Worm (Caenorhabditis elegans): ENCODE data around the gene F26F2.1.
"Not testable (repeated sequence)": the region's sequence is repeated elsewhere in the genome, so short reads cannot be mapped to it uniquely, and the experiment has no call there.

The F26F2.1 gene

DNA sequence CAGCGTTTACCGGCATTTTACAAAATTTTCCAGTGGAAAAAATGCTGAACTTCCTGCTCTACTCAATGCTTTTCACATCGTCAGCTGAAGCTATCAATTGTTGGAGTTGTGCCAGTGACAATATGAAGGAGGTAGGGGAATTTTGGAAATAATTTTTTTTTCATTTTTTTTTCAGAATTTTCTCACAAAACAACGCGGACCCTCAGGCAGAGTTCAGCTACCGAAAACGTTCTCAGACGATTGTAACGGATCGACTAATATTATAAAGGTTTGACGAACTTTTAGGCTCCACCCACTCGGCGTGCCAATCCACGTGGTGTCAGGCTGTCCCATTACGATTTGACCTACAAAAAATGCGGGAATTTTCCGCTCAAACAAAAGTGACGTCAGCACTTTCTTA, 17.8 kb upstream of the F26F2.1 start, which contains the start of gene F26F2.8:
TSS of gene F26F2.8 (plus strand) at position 13 of the 400 bp plus-strand sequence.
- TF ChIP-seq ceh-82 (tag; optimal IDR thresholded peaks at IDR 0.05): no peak
- no peak for TF ChIP-seq elt-3 (tag; optimal IDR thresholded peaks at IDR 0.05)
- TF ChIP-seq R02D3.7 (tag; optimal IDR thresholded peaks at IDR 0.05): no peak
- no peak for TF ChIP-seq fos-1 (tag; optimal IDR thresholded peaks at IDR 0.05)
- no peak for TF ChIP-seq zag-1 (tag; optimal IDR thresholded peaks at IDR 0.05)
- no peak for TF ChIP-seq mbf-1 (tag; optimal IDR thresholded peaks at IDR 0.05)
- no peak for TF ChIP-seq dmd-4 (tag; optimal IDR thresholded peaks at IDR 0.05)
- no peak for TF ChIP-seq Y55F3AM.14 (GFP tag; optimal IDR thresholded peaks at IDR 0.05)
- no peak for TF ChIP-seq lin-11 (tag; optimal IDR thresholded peaks at IDR 0.05)
- TF ChIP-seq aly-2 (tag; optimal IDR thresholded peaks at IDR 0.05): no peak
- no peak for TF ChIP-seq sem-4 (tag; optimal IDR thresholded peaks at IDR 0.05)
- no peak for TF ChIP-seq ztf-4 (tag; optimal IDR thresholded peaks at IDR 0.05)
- TF ChIP-seq nhr-25 (tag; optimal IDR thresholded peaks at IDR 0.05): no peak
- no peak for TF ChIP-seq nhr-237 (tag; optimal IDR thresholded peaks at IDR 0.05)
- no peak for TF ChIP-seq sma-9 (GFP tag; optimal IDR thresholded peaks at IDR 0.05)
- TF ChIP-seq sma-9 (tag; optimal IDR thresholded peaks at IDR 0.05): no peak

DNA sequence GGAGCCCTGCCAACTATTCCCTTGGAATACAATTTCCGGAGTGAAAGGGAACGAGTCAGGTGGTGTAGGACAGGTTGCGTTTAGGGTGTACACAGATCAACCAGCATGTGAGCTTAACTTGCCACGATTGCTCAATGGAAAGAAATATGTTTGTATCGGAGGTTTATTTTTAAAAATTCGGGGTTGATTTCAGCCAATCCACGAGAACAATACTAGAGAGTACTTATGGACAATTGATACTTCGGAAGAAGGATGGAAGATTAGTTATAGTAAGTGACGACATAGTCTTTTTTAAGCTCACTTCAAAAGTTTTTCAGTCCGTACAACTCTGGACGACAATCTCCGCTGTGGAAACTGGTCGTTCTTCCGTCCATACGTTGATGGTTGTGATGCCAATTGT, 13.2 kb upstream of the F26F2.1 start:
- TF ChIP-seq unc-62 (GFP tag; optimal IDR thresholded peaks at IDR 0.05) (no peak), ZK546.5 (tag; optimal IDR thresholded peaks at IDR 0.05) (no peak)

DNA sequence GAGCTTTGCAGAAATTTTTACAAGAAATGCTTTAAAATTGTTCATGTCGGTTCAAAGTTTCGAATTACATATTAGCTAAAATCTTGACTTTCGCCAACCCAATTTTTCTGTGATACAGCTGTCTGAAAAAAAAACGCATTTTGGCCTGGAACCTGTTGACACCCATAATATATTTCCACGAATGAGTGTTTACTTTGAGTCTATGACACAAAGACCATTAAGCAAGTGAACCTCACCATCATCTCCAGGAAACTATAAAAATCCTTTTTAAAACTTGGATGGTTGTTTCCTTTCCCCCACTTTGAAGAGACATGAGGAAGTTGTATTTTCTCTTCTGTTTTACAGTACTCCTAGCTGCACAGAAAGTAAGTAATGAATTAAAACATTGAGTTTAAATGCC, 12.6 kb upstream of the F26F2.1 start, which contains the start of gene clec-263:
TSS of gene clec-263 (plus strand) at position 301 of the 400 bp plus-strand sequence.
- TF ChIP-seq sma-3 (GFP tag; optimal IDR thresholded peaks at IDR 0.05) (no peak), lin-13 (GFP tag; optimal IDR thresholded peaks at IDR 0.05) (no peak), Y55F3AM.14 (GFP tag; optimal IDR thresholded peaks at IDR 0.05) (no peak), nhr-77 (tag; optimal IDR thresholded peaks at IDR 0.05) (no peak)

DNA sequence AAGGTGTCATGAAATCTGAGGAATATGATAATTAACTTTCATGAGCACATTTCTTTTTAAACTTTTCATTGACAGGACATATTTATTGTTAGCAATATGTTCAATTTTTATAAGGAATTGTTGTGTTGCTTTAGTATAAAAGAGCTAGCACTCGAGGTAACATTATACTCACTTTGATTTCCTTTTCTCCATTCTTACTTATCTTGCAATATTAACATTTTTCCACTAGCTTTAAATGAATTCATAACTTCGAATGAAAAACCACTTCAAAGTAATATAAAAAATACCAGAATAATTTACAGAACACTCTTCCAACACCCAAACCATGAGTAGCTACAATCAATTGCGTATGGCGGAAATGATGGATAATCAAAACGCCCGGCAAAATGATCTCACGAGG, 11.7 kb upstream of the F26F2.1 start, which contains the start of gene F26F2.5:
TSS of gene F26F2.5 (plus strand) at position 301 of the 400 bp plus-strand sequence.
- no peak for TF ChIP-seq lin-11 (tag; optimal IDR thresholded peaks at IDR 0.05)
- no peak for TF ChIP-seq snpc-4 (tag; optimal IDR thresholded peaks at IDR 0.05)
- no peak for TF ChIP-seq dmd-4 (tag; optimal IDR thresholded peaks at IDR 0.05)
- TF ChIP-seq ceh-16 (tag; optimal IDR thresholded peaks at IDR 0.05): no peak
- TF ChIP-seq gmeb-1 (tag; optimal IDR thresholded peaks at IDR 0.05): no peak
- TF ChIP-seq F13H6.1 (tag; optimal IDR thresholded peaks at IDR 0.05): no peak
- no peak for TF ChIP-seq nhr-10 (tag; optimal IDR thresholded peaks at IDR 0.05)

DNA sequence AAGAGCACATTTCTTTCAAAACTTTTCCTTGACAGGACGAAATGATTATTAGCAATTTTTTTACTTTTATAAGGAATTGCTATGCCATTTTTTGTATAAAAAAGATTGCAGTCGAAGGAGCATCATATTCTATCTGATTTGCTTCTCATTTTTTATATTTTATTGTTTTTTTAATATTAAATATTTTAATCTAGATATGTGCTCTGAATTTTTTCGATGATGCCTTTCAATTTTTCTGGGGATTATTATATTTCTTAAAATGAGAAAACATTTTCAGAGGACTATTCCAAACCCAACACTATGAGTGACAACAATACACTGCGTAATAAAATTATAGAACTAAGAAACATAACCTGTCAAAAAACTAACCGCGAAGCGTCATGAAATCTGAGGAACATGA, 7.3 kb upstream of the F26F2.1 start, which contains the start of gene F26F2.4:
TSS of gene F26F2.4 (plus strand) at position 301 of the 400 bp plus-strand sequence.
- TF ChIP-seq sem-4, ceh-82, nhr-77 (tag; optimal IDR thresholded peaks at IDR 0.05): not testable (repeated sequence)

DNA sequence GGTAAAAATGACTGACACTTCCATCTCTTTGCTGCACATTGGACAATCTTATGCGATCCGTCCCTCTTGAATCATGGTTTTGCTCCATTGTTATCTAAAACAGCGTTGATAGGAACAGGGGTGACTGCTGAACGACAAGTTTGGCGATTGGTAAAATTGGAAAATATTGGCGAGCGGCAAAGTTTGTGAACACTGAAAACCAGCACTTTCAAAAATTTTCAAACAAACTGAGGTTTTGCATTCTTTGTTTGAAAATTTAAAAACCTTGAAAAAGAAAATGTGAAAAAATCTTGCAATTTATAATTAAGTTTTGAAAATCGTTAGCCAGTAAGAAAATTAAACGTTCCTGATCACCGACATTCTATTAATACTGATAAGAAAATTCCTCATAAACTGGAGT, 4.8 kb upstream of the F26F2.1 start, which contains the start of gene F26F2.3:
TSS of gene F26F2.3 (minus strand) at position 101 of the 400 bp plus-strand sequence.
- TF ChIP-seq snpc-4 (tag; optimal IDR thresholded peaks at IDR 0.05) (no peak), nhr-77 (tag; optimal IDR thresholded peaks at IDR 0.05) (no peak), unc-55 (GFP tag; optimal IDR thresholded peaks at IDR 0.05) (no peak), lin-13 (GFP tag; optimal IDR thresholded peaks at IDR 0.05) (no peak), lin-39 (tag; optimal IDR thresholded peaks at IDR 0.05) (no peak), egl-27 (tag; optimal IDR thresholded peaks at IDR 0.05) (no peak), F13H6.1 (tag; optimal IDR thresholded peaks at IDR 0.05) (no peak), ama-1 (optimal IDR thresholded peaks at IDR 0.05) (no peak), nhr-21 (tag; optimal IDR thresholded peaks at IDR 0.05) (no peak), nhr-129 (tag; optimal IDR thresholded peaks at IDR 0.05) (no peak), C34F6.9 (tag; optimal IDR thresholded peaks at IDR 0.05) (no peak), unc-39 (tag; optimal IDR thresholded peaks at IDR 0.05) (no peak), nhr-12 (tag; optimal IDR thresholded peaks at IDR 0.05) (no peak), crh-2 (tag; optimal IDR thresholded peaks at IDR 0.05) (no peak), mdl-1 (tag; optimal IDR thresholded peaks at IDR 0.05) (no peak), sem-4 (tag; optimal IDR thresholded peaks at IDR 0.05) (no peak), nhr-237 (tag; optimal IDR thresholded peaks at IDR 0.05) (no peak), Y55F3AM.14 (GFP tag; optimal IDR thresholded peaks at IDR 0.05) (no peak), skn-1 (tag; optimal IDR thresholded peaks at IDR 0.05) (no peak), ztf-4 (tag; optimal IDR thresholded peaks at IDR 0.05) (no peak)
